Fruit fly (Drosophila melanogaster) whole organism, prepupa: Measurements from ENCODE around the gene CG43185.

Source experiments
- Blimp-1 ChIP-seq: fragments of 200-800 bp; sonication (Bioruptor generic); optimal IDR thresholded peaks from 3 replicates; lab custom pipeline; 2017; ENCODE audit warnings: missing biosample characterization, missing genetic modification characterization, mild to moderate bottlenecking, moderate library complexity, missing genetic modification reagents
- CG10631 ChIP-seq: fragments of 200-800 bp; sonication (Bioruptor generic); optimal IDR thresholded peaks from 2 replicates; lab custom pipeline; 2016; ENCODE audit warnings: missing biosample characterization, missing genetic modification characterization
- CG10669 ChIP-seq: fragments of 200-800 bp; sonication (Bioruptor generic); optimal IDR thresholded peaks from 3 replicates; lab custom pipeline; 2018; ENCODE audit warnings: missing biosample characterization, mild to moderate bottlenecking, missing genetic modification characterization, moderate library complexity
- CG11294 ChIP-seq: fragments of 200-800 bp; sonication (Bioruptor generic); IDR thresholded peaks from 2 replicates; pipeline ENCODE4 v1.3.6; 2022; ENCODE audit warnings: missing biosample characterization, missing genetic modification characterization
- CG11902 ChIP-seq: fragments of 200-800 bp; sonication (Bioruptor generic); optimal IDR thresholded peaks from 3 replicates; lab custom pipeline; 2016; ENCODE audit warnings: missing biosample characterization, missing genetic modification characterization
- CG16779 ChIP-seq: fragments of 200-800 bp; sonication (Bioruptor generic); optimal IDR thresholded peaks from 3 replicates; lab custom pipeline; 2017; ENCODE audit warnings: missing biosample characterization, mild to moderate bottlenecking, missing genetic modification characterization
- CG31627 ChIP-seq: fragments of 200-800 bp; sonication (Bioruptor generic); optimal IDR thresholded peaks from 3 replicates; lab custom pipeline; 2016; ENCODE audit warnings: missing biosample characterization, missing genetic modification characterization
- CG34406 ChIP-seq: fragments of 200-800 bp; sonication (Bioruptor generic); optimal IDR thresholded peaks from 3 replicates; lab custom pipeline; 2016; ENCODE audit warnings: missing biosample characterization, missing genetic modification characterization
- CG3919 ChIP-seq: fragments of 200-800 bp; sonication (Bioruptor generic); optimal IDR thresholded peaks from 3 replicates; lab custom pipeline; 2016; ENCODE audit warnings: missing biosample characterization, missing genetic modification characterization
- CG6808 ChIP-seq: fragments of 200-800 bp; sonication (Bioruptor generic); optimal IDR thresholded peaks from 3 replicates; lab custom pipeline; 2017; ENCODE audit warnings: missing biosample characterization, missing genetic modification characterization, mild to moderate bottlenecking, moderate library complexity, missing genetic modification reagents
- CG6854 ChIP-seq: fragments of 200-800 bp; sonication (Bioruptor generic); optimal IDR thresholded peaks from 2 replicates; lab custom pipeline; 2017; ENCODE audit warnings: missing biosample characterization, mild to moderate bottlenecking, missing genetic modification characterization
- CG7368 ChIP-seq: fragments of 200-800 bp; sonication (Bioruptor generic); optimal IDR thresholded peaks from 3 replicates; lab custom pipeline; 2016; ENCODE audit warnings: missing biosample characterization, missing genetic modification characterization
- CG8119 ChIP-seq: fragments of 200-800 bp; sonication (Bioruptor generic); IDR thresholded peaks from 3 replicates; pipeline ENCODE4 v1.3.6; 2022; ENCODE audit warnings: missing biosample characterization, missing genetic modification characterization
- CG8319 ChIP-seq: fragments of 200-800 bp; sonication (Bioruptor generic); optimal IDR thresholded peaks from 3 replicates; lab custom pipeline; 2016; ENCODE audit warnings: missing biosample characterization, missing genetic modification characterization
- Eip78C ChIP-seq: fragments of 200-800 bp; sonication (Bioruptor generic); peaks from one replicate; lab custom pipeline; 2016; ENCODE audit warnings: missing biosample characterization, missing genetic modification characterization
- Gug ChIP-seq: fragments of 200-800 bp; sonication (Bioruptor generic); IDR thresholded peaks from 2 replicates; pipeline ENCODE4 v1.3.6; 2022; ENCODE audit warnings: missing biosample characterization, missing genetic modification characterization
- Hr38 ChIP-seq: sonication (Bioruptor generic); optimal IDR thresholded peaks from 2 replicates; lab custom pipeline; 2016; ENCODE audit warnings: missing biosample characterization, missing genetic modification characterization
- Hr39 ChIP-seq: fragments of 200-800 bp; sonication (Bioruptor generic); optimal IDR thresholded peaks from 2 replicates; lab custom pipeline; 2016; ENCODE audit warnings: missing biosample characterization, missing genetic modification characterization
- Hr4 ChIP-seq: fragments of 200-800 bp; sonication (Bioruptor generic); optimal IDR thresholded peaks from 3 replicates; lab custom pipeline; 2016; ENCODE audit warnings: missing biosample characterization, missing genetic modification characterization
- Lpt ChIP-seq: fragments of 200-800 bp; sonication (Bioruptor generic); optimal IDR thresholded peaks from 3 replicates; lab custom pipeline; 2016; ENCODE audit warnings: missing biosample characterization, missing genetic modification characterization
- OdsH ChIP-seq: fragments of 200-800 bp; sonication (Bioruptor generic); optimal IDR thresholded peaks from 3 replicates; lab custom pipeline; 2016; ENCODE audit warnings: missing biosample characterization, missing genetic modification characterization
- Sox15 ChIP-seq: fragments of 200-800 bp; sonication (Bioruptor generic); optimal IDR thresholded peaks from 3 replicates; lab custom pipeline; 2016; ENCODE audit warnings: missing biosample characterization, missing genetic modification characterization
- achi ChIP-seq: fragments of 200-800 bp; sonication (Bioruptor generic); optimal IDR thresholded peaks from 3 replicates; lab custom pipeline; 2016; ENCODE audit warnings: missing biosample characterization, missing genetic modification characterization
- cyc ChIP-seq: fragments of 200-800 bp; sonication (Bioruptor generic); optimal IDR thresholded peaks from 3 replicates; lab custom pipeline; 2016; ENCODE audit warnings: missing biosample characterization, missing genetic modification characterization
- dac ChIP-seq: fragments of 200-800 bp; sonication (Bioruptor generic); optimal IDR thresholded peaks from 2 replicates; lab custom pipeline; 2017; ENCODE audit warnings: missing biosample characterization, mild to moderate bottlenecking, missing genetic modification characterization
- dsx ChIP-seq: fragments of 200-800 bp; optimal IDR thresholded peaks from 3 replicates; lab custom pipeline; 2019; ENCODE audit warnings: missing biosample characterization, mild to moderate bottlenecking, missing genetic modification characterization, moderate library complexity; ENCODE audit not compliant: poor library complexity, severe bottlenecking
- fd85E ChIP-seq: fragments of 200-800 bp; sonication (Bioruptor generic); optimal IDR thresholded peaks from 3 replicates; lab custom pipeline; 2016; ENCODE audit warnings: missing biosample characterization, missing genetic modification characterization
- fkh ChIP-seq: fragments of 200-800 bp; sonication (Bioruptor generic); optimal IDR thresholded peaks from 3 replicates; lab custom pipeline; 2017; ENCODE audit warnings: missing biosample characterization, mild to moderate bottlenecking, missing genetic modification characterization, moderate library complexity
- lz ChIP-seq: fragments of 200-800 bp; sonication (Bioruptor generic); optimal IDR thresholded peaks from 3 replicates; lab custom pipeline; 2016; ENCODE audit warnings: missing biosample characterization, missing genetic modification characterization
- net ChIP-seq: fragments of 200-800 bp; sonication (Bioruptor generic); optimal IDR thresholded peaks from 3 replicates; lab custom pipeline; 2016; ENCODE audit warnings: missing biosample characterization, missing genetic modification characterization
- pdm3 ChIP-seq: fragments of 200-800 bp; sonication (Bioruptor generic); optimal IDR thresholded peaks from 3 replicates; lab custom pipeline; 2016; ENCODE audit warnings: missing biosample characterization, missing genetic modification characterization
- salr ChIP-seq, 2 experiments: fragments of 200-800 bp; sonication (Bioruptor generic); optimal IDR thresholded peaks; 3 replicates each; lab custom pipeline; 2016 to 2018; ENCODE audit warnings: missing biosample characterization in 2 of 2, missing genetic modification characterization in 2 of 2, mild to moderate bottlenecking in 1 of 2
- ss ChIP-seq, 2 experiments: fragments of 200-800 bp; sonication (Bioruptor generic); optimal IDR thresholded peaks; 2 replicates in 1 of 2; 3 replicates in 1 of 2; lab custom pipeline; 2017 to 2018; ENCODE audit warnings: mild to moderate bottlenecking in 2 of 2, missing biosample characterization in 2 of 2, missing genetic modification characterization in 2 of 2, moderate library complexity in 1 of 2

CG43185 gene

dm6 chr2L:5884674-5885073, at the start of gene CG43185, which contains the start of gene Sfp26Ac:
Gene CG43185, plus strand, starts transcription at chr2L:5884888.
Gene Sfp26Ac, minus strand, starts transcription at chr2L:5884774.
- TF ChIP-seq dsx (no peak), CG34406 (GFP tag; lab: Kevin White, UChicago) (no peak), CG8319 (no peak), Hr38 (no peak), CG16779 (no peak), ss (GFP tag; optimal IDR thresholded peaks at IDR 0.05; lab: Kevin White, UChicago) (no peak), CG7368 (GFP tag; lab: Kevin White, UChicago) (no peak), net (GFP tag; lab: Kevin White, UChicago) (no peak), lz (GFP tag; lab: Kevin White, UChicago) (no peak), CG8119 (GFP tag; lab: Robert Waterston, UW) (no peak), CG6854 (GFP tag; lab: Kevin White, UChicago) (no peak), CG11294 (GFP tag; lab: Robert Waterston, UW) (no peak), Hr4 (no peak), fd85E (no peak), Gug (GFP tag; lab: Robert Waterston, UW) (no peak), CG11902 (GFP tag; lab: Kevin White, UChicago) (no peak), CG10631 (GFP tag; lab: Kevin White, UChicago) (no peak), Lpt (GFP tag; lab: Kevin White, UChicago) (no peak), achi (GFP tag; lab: Kevin White, UChicago) (no peak)
- TF ChIP-seq, all 60 proteins: peak for 0

- TF ChIP-seq CG31627 (no peak), salr (GFP tag; optimal IDR thresholded peaks at IDR 0.05; lab: Kevin White, UChicago) (no peak), net (GFP tag; lab: Kevin White, UChicago) (no peak), CG8319 (no peak), dac (no peak), lz (GFP tag; lab: Kevin White, UChicago) (no peak), CG6808 (GFP tag; lab: Kevin White, UChicago) (no peak), Hr39 (GFP tag; lab: Kevin White, UChicago) (no peak), dsx (no peak), fkh (GFP tag; lab: Kevin White, UChicago) (no peak)
Measured at dm6 chr2L:5856786-5857185, 27.9 kb upstream of the CG43185 start.

dm6 chr2L:5866791-5867190, 17.9 kb upstream of the CG43185 start:
- TF ChIP-seq CG3919 (GFP tag; lab: Kevin White, UChicago) = peak; percentile 3
- TF ChIP-seq achi (GFP tag; lab: Kevin White, UChicago) = peak; percentile 24
- TF ChIP-seq Eip78C (GFP tag; lab: Kevin White, UChicago) = peak; percentile 37
- TF ChIP-seq fd85E = no peak

- no peak for TF ChIP-seq dac
- TF ChIP-seq CG10669 (GFP tag; lab: Kevin White, UChicago) = no peak
- no peak for TF ChIP-seq OdsH (GFP tag; lab: Kevin White, UChicago)
- TF ChIP-seq Blimp-1 = no peak
- no peak for TF ChIP-seq pdm3 (GFP tag; lab: Kevin White, UChicago)
- no peak for TF ChIP-seq Hr39 (GFP tag; lab: Kevin White, UChicago)
- TF ChIP-seq cyc (GFP tag; lab: Kevin White, UChicago) = no peak
- TF ChIP-seq lz (GFP tag; lab: Kevin White, UChicago) = no peak
- TF ChIP-seq Sox15 = no peak
- no peak for TF ChIP-seq Gug (GFP tag; lab: Robert Waterston, UW)
Measured at dm6 chr2L:5870838-5871702, 13.6 kb upstream of the CG43185 start.
